Worm (Caenorhabditis elegans) whole organism, L4/young adult: ENCODE measurements around the gene F45E12.6.

Experiments
- W03F9.2 ChIP-seq: fragments of 150-350 bp; optimal IDR thresholded peaks from 2 replicates; lab custom pipeline; 2014; ENCODE audit warnings: missing biosample characterization, missing genetic modification characterization
- dao-5 ChIP-seq: sonication (generic microtip); optimal IDR thresholded peaks from 2 replicates; lab custom pipeline; 2016; ENCODE audit warnings: missing genotype, missing genetic modification characterization, moderate library complexity, missing compliant biosample characterization
- him-1 ChIP-seq: sonication (generic microtip); optimal IDR thresholded peaks from 2 replicates; lab custom pipeline; 2016; ENCODE audit warnings: missing genotype, missing genetic modification reagents, missing genetic modification characterization, missing compliant biosample characterization

DNA sequence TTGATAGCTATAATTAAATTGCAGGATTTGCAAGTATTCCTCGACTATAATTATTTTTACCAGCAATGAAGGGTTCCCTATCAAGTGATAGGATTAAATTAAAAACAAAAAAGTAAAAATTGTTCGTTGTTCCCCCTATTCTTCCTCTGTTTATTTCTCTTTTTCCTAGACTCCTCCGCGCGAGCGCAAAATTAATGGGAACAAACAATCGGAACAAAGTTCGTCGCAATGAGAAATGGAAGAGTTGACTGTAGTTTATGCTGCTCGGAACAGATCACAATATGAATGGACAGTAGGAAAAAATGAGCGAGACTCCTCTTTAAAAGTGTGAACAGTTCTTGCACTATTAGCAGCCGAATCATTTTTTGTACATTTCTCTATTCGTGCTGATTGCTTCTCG lies 26.7 kb upstream of the F45E12.6 start:
- no peak for TF ChIP-seq him-1 (tag; lab: Kevin White, UChicago)
- TF ChIP-seq dao-5 (tag; lab: Kevin White, UChicago), result no peak
- TF ChIP-seq W03F9.2 (tag; lab: Kevin White, UChicago), result no peak
